Worm (Caenorhabditis elegans): ENCODE measurements around the gene C16D9.3.

- TF ChIP-seq flt-1 (GFP tag; IDR thresholded peaks at IDR 0.05) (no peak), med-1 (GFP tag; optimal IDR thresholded peaks at IDR 0.05; ENCODE audit: insufficient read depth) (no peak), cog-1 (tag; optimal IDR thresholded peaks at IDR 0.05) (no peak)
Observed at ce11 chrV:8259016-8259415, 19.2 kb upstream of the C16D9.3 start, which contains the start of gene C16D9.1.
